Worm (Caenorhabditis elegans) whole organism, mixed stage, embryonic: ENCODE data around the gene degt-1.

Experiments
- ces-1 ChIP-seq: fragments of 150-350 bp; optimal IDR thresholded peaks from 2 replicates; lab custom pipeline; 2014; ENCODE audit warnings: missing biosample characterization, missing genetic modification reagents, missing genetic modification characterization
- drap-1 ChIP-seq: fragments of 200-800 bp; sonication (Bioruptor generic); optimal IDR thresholded peaks from 3 replicates; lab custom pipeline; 2018; ENCODE audit warnings: mild to moderate bottlenecking, missing genetic modification characterization, missing compliant biosample characterization
- elt-1 ChIP-seq: sonication (generic microtip); optimal IDR thresholded peaks from 2 replicates; lab custom pipeline; 2017; ENCODE audit warnings: missing genetic modification characterization, mild to moderate bottlenecking, missing compliant biosample characterization, antibody characterized with exemption, moderate library complexity, borderline replicate concordance; ENCODE audit not compliant: insufficient read depth
- nhr-12 ChIP-seq: fragments of 150-350 bp; optimal IDR thresholded peaks from 2 replicates; lab custom pipeline; 2014; ENCODE audit warnings: missing biosample characterization, missing genetic modification characterization

- no peak for TF ChIP-seq drap-1
- no peak for TF ChIP-seq elt-1 (tag; lab: Kevin White, UChicago)
- no peak for TF ChIP-seq ces-1 (GFP tag; lab: Kevin White, UChicago)
- TF ChIP-seq nhr-12 (tag; lab: Kevin White, UChicago): no peak
Observed at ce11 chrV:10592479-10592878, 52.4 kb downstream of the degt-1 start, which contains the start of gene T21C9.9.
